Fruit fly (Drosophila melanogaster): ENCODE measurements around the gene dac.

The dac gene

DNA sequence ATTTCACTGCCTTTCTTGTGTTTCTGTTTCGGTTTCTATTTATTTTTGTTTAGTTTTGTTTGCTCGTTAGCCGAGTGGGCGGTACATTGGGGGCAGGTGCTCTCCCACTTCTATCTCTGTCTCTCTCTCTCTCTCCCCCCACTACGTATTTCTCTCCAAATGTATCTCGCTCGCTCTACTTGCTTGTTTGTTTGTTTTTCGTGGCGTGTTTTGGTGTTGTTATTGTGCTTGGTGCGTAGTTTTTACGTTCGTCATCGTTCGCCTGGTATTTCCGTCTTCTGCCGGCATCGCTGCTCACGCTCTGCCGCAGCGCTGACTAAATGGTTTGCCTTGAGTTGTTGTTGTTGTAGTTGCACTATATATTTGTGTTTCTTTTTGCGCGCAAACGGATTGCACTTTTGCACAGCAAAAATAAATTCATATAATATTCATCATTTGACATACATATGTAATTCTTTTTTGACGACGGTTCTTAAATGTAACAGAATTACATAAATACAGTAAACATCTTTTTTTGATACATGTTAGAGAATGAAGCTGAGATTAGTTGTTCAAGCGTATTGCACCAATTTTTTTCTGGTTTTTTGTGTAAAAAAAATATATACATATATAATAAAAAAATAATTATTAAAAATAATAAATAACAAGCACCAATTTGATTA, 48.5 kb upstream of the dac start (continued):
- TF ChIP-seq lov (optimal IDR thresholded peaks at IDR 0.05) (no peak), lov (GFP tag; IDR thresholded peaks at IDR 0.05) (no peak), Eip74EF (GFP tag; optimal IDR thresholded peaks at IDR 0.05) (peak in 1 of 2 experiments; percentile 95), Hey (tag; optimal IDR thresholded peaks at IDR 0.05) (peak; percentile 47), cad (GFP tag; optimal IDR thresholded peaks at IDR 0.05) (no peak), esg (GFP tag; conservative IDR thresholded peaks at IDR 0.05) (no peak), corto (GFP tag; optimal IDR thresholded peaks at IDR 0.05) (no peak), Bdp1 (GFP tag; optimal IDR thresholded peaks at IDR 0.05) (no peak), pita (GFP tag; optimal IDR thresholded peaks at IDR 0.05) (no peak), CG9797 (GFP tag; optimal IDR thresholded peaks at IDR 0.05) (no peak), GATAe (GFP tag; conservative IDR thresholded peaks at IDR 0.05) (no peak), tll (GFP tag; optimal IDR thresholded peaks at IDR 0.05) (no peak), CG1024 (GFP tag; IDR thresholded peaks at IDR 0.05) (no peak), tin (GFP tag; optimal IDR thresholded peaks at IDR 0.05) (no peak), Scr (GFP tag; IDR thresholded peaks at IDR 0.05; ENCODE audit: partially characterized antibody) (no peak), gro (GFP tag; optimal IDR thresholded peaks at IDR 0.05) (peak; percentile 70), HHEX (GFP tag; optimal IDR thresholded peaks at IDR 0.05) (peak; percentile 24), Dad (GFP tag; optimal IDR thresholded peaks at IDR 0.05) (no peak), fru (optimal IDR thresholded peaks at IDR 0.05) (no peak), H2.0 (GFP tag; IDR thresholded peaks at IDR 0.05) (no peak), E2f2 (GFP tag; IDR thresholded peaks at IDR 0.05) (no peak), Opbp (GFP tag; IDR thresholded peaks at IDR 0.05; ENCODE audit: partially characterized antibody) (no peak), CG9817 (tag; optimal IDR thresholded peaks at IDR 0.05) (no peak), CG7839 (tag; optimal IDR thresholded peaks at IDR 0.05) (no peak), CG3281 (GFP tag; optimal IDR thresholded peaks at IDR 0.05) (no peak), dm (GFP tag; optimal IDR thresholded peaks at IDR 0.05) (peak; percentile 24), CG3847 (GFP tag; IDR thresholded peaks at IDR 0.05) (no peak), Hr3 (GFP tag; optimal IDR thresholded peaks at IDR 0.05) (no peak), CG10979 (tag; optimal IDR thresholded peaks at IDR 0.05) (no peak), CkIIα-i1 (GFP tag; IDR thresholded peaks at IDR 0.05) (no peak), CG3726 (GFP tag; IDR thresholded peaks at IDR 0.05) (no peak), CG11504 (tag; optimal IDR thresholded peaks at IDR 0.05) (peak; percentile 16), grn (GFP tag; optimal IDR thresholded peaks at IDR 0.05) (no peak), Dbx (GFP tag; IDR thresholded peaks at IDR 0.05) (peak; percentile 50; the same call in 1 of the 3 replicates), CG1792 (GFP tag; optimal IDR thresholded peaks at IDR 0.05) (peak; percentile 36), Kr (GFP tag; optimal IDR thresholded peaks at IDR 0.05) (no peak), E2f1 (GFP tag; IDR thresholded peaks at IDR 0.05) (peak; percentile 14; the same call in 1 of the 2 replicates), nom (GFP tag; optimal IDR thresholded peaks at IDR 0.05) (peak; percentile 50), gcm2 (GFP tag; optimal IDR thresholded peaks at IDR 0.05) (no peak), wdn (GFP tag; IDR thresholded peaks at IDR 0.05) (no peak), Side (GFP tag; optimal IDR thresholded peaks at IDR 0.05) (peak; percentile 64), gcm (GFP tag; optimal IDR thresholded peaks at IDR 0.05) (peak; percentile 29), D19B (GFP tag; optimal IDR thresholded peaks at IDR 0.05) (no peak), Trl (optimal IDR thresholded peaks at IDR 0.05) (peak; percentile 77 to 91), Trl (GFP tag; optimal IDR thresholded peaks at IDR 0.05) (peak; percentile 21), Sin3A (optimal IDR thresholded peaks at IDR 0.05) (no peak), ranshi (GFP tag; IDR thresholded peaks at IDR 0.05) (peak; percentile 23; the same call in 1 of the 2 replicates), rib (GFP tag; IDR thresholded peaks at IDR 0.05) (peak; percentile 58; the same call in 1 of the 2 replicates), bigmax (GFP tag; optimal IDR thresholded peaks at IDR 0.05) (no peak), z (GFP tag; IDR thresholded peaks at IDR 0.05) (0 out of 3 replicates have a peak, but pooled peaks have one; percentile 55), CG9932 (GFP tag; IDR thresholded peaks at IDR 0.05) (0 out of 2 replicates have a peak, but pooled peaks have one; percentile 12), CG2199 (GFP tag; IDR thresholded peaks at IDR 0.05) (peak; percentile 88; the same call in 1 of the 3 replicates)

Measured in whole organism, embryonic.